Fruit fly (Drosophila melanogaster): Measurements from ENCODE around the gene atk.

Gene atk

dm6 chr3L:20444815-20445519, 19.7 kb downstream of the atk start (continued):
- TF ChIP-seq CG8924 (tag; optimal IDR thresholded peaks at IDR 0.05) (peak; percentile 84), sug (tag; optimal IDR thresholded peaks at IDR 0.05) (peak; percentile 53), Fer1 (GFP tag; optimal IDR thresholded peaks at IDR 0.05) (peak; percentile 81), Dad (GFP tag; optimal IDR thresholded peaks at IDR 0.05) (peak; percentile 42), bsh (GFP tag; optimal IDR thresholded peaks at IDR 0.05) (peak; percentile 78 to 89), Lim3 (GFP tag; IDR thresholded peaks at IDR 0.05) (peak; percentile 65; the same call in 1 of the 2 replicates), Jarid2 (GFP tag; optimal IDR thresholded peaks at IDR 0.05) (peak; percentile 65), CG16863 (GFP tag; optimal IDR thresholded peaks at IDR 0.05) (no peak), yki (optimal IDR thresholded peaks at IDR 0.05) (no peak), CG10462 (GFP tag; optimal IDR thresholded peaks at IDR 0.05) (peak; percentile 54), CkIIα-i1 (GFP tag; IDR thresholded peaks at IDR 0.05) (0 out of 2 replicates have a peak, but pooled peaks have one; percentile 23), al (GFP tag; IDR thresholded peaks at IDR 0.05) (peak; percentile 84), az2 (GFP tag; optimal IDR thresholded peaks at IDR 0.05) (peak; percentile 83), TFAM (GFP tag; optimal IDR thresholded peaks at IDR 0.05) (peak; percentile 46), grau (tag; optimal IDR thresholded peaks at IDR 0.05) (peak; percentile 83), CG12219 (GFP tag; optimal IDR thresholded peaks at IDR 0.05) (peak; percentile 83), NFAT (GFP tag; IDR thresholded peaks at IDR 0.05) (peak; percentile 80), CG13296 (GFP tag; optimal IDR thresholded peaks at IDR 0.05) (peak; percentile 74), Oaz (GFP tag; IDR thresholded peaks at IDR 0.05) (peak; percentile 85), abd-A (tag; optimal IDR thresholded peaks at IDR 0.05) (no peak), CG7786 (GFP tag; optimal IDR thresholded peaks at IDR 0.05) (no peak), gt (GFP tag; IDR thresholded peaks at IDR 0.05) (peak; percentile 68), nerfin-1 (tag; optimal IDR thresholded peaks at IDR 0.05) (peak; percentile 68), CG13624 (GFP tag; optimal IDR thresholded peaks at IDR 0.05) (peak; percentile 16), CG17361 (GFP tag; IDR thresholded peaks at IDR 0.05) (peak; percentile 92), CG7372 (GFP tag; IDR thresholded peaks at IDR 0.05) (peak; percentile 87), NK7.1 (GFP tag; optimal IDR thresholded peaks at IDR 0.05) (no peak), CG10147 (GFP tag; optimal IDR thresholded peaks at IDR 0.05) (peak; percentile 78), crol (GFP tag; IDR thresholded peaks at IDR 0.05) (0 out of 2 replicates have a peak, but pooled peaks have one; percentile 27), ken (GFP tag; IDR thresholded peaks at IDR 0.05) (peak; percentile 89), CG6175 (GFP tag; IDR thresholded peaks at IDR 0.05) (peak; percentile 77), Rx (GFP tag; IDR thresholded peaks at IDR 0.05) (peak; percentile 83), CG3407 (GFP tag; optimal IDR thresholded peaks at IDR 0.05) (peak; percentile 82), dm (GFP tag; optimal IDR thresholded peaks at IDR 0.05) (no peak), klu (GFP tag; IDR thresholded peaks at IDR 0.05) (peak; percentile 79), odd (GFP tag; optimal IDR thresholded peaks at IDR 0.05) (peak; percentile 74), Six4 (GFP tag; optimal IDR thresholded peaks at IDR 0.05) (peak; percentile 80), slbo (GFP tag; IDR thresholded peaks at IDR 0.05) (peak; percentile 89), CG12071 (GFP tag; optimal IDR thresholded peaks at IDR 0.05) (peak; percentile 77), gcm (GFP tag; optimal IDR thresholded peaks at IDR 0.05) (peak; percentile 73), Antp (GFP tag; optimal IDR thresholded peaks at IDR 0.05) (peak; percentile 5), mld (GFP tag; IDR thresholded peaks at IDR 0.05; ENCODE audit: partially characterized antibody) (no peak), CG11504 (tag; optimal IDR thresholded peaks at IDR 0.05) (peak; percentile 89), CG6689 (GFP tag; IDR thresholded peaks at IDR 0.05) (peak; percentile 91), Camta (GFP tag; optimal IDR thresholded peaks at IDR 0.05) (peak; percentile 40), ro (GFP tag; IDR thresholded peaks at IDR 0.05) (0 out of 2 replicates have a peak, but pooled peaks have one; percentile 46), Hr78 (GFP tag; optimal IDR thresholded peaks at IDR 0.05) (peak in 1 of 2 experiments; percentile 33), dpn (GFP tag; optimal IDR thresholded peaks at IDR 0.05) (peak; percentile 24 to 89), Hand (GFP tag; optimal IDR thresholded peaks at IDR 0.05) (peak; percentile 44), CG4707 (GFP tag; optimal IDR thresholded peaks at IDR 0.05) (peak; percentile 66)
